Fruit fly (Drosophila melanogaster) whole organism, wandering third instar larva: ENCODE measurements around the gene RFeSP.

Experiments used
- Abd-B ChIP-seq: fragments of >200 bp; optimal IDR thresholded peaks from 2 replicates; lab custom pipeline; 2017; ENCODE audit warnings: missing biosample characterization, missing genetic modification characterization
- CG32264 ChIP-seq: fragments of 200-800 bp; sonication (Bioruptor generic); optimal IDR thresholded peaks from 2 replicates; lab custom pipeline; 2016; ENCODE audit warnings: missing biosample characterization, missing genetic modification characterization
- CrebA ChIP-seq: fragments of 200-800 bp; sonication (Bioruptor generic); optimal IDR thresholded peaks from 2 replicates; lab custom pipeline; 2016; ENCODE audit warnings: missing biosample characterization, mild to moderate bottlenecking, missing genetic modification characterization, borderline replicate concordance
- Dfd ChIP-seq: fragments of >200 bp; optimal IDR thresholded peaks from 2 replicates; lab custom pipeline; 2017; ENCODE audit warnings: missing biosample characterization, missing genetic modification characterization
- Dif ChIP-seq: fragments of 200-275, 200-300 bp; sonication (Bioruptor generic); optimal IDR thresholded peaks from 2 replicates; lab custom pipeline; 2018; ENCODE audit warnings: missing biosample characterization, missing genetic modification characterization; ENCODE audit not compliant: partially characterized antibody
- GATAd ChIP-seq: sonication (Bioruptor generic); optimal IDR thresholded peaks from 2 replicates; lab custom pipeline; 2016; ENCODE audit warnings: missing biosample characterization, missing genetic modification characterization
- HLH106 ChIP-seq: fragments of 200-800 bp; optimal IDR thresholded peaks from 3 replicates; lab custom pipeline; 2019; ENCODE audit warnings: missing biosample characterization, mild to moderate bottlenecking, missing genetic modification characterization, moderate library complexity
- Hnf4 ChIP-seq: fragments of 200-800 bp; sonication (Bioruptor generic); optimal IDR thresholded peaks from 2 replicates; lab custom pipeline; 2016; ENCODE audit warnings: missing biosample characterization, mild to moderate bottlenecking, missing genetic modification characterization
- Hr78 ChIP-seq: fragments of >200 bp; optimal IDR thresholded peaks from 2 replicates; lab custom pipeline; 2017; ENCODE audit warnings: missing biosample characterization, missing genetic modification characterization
- Mio ChIP-seq: sonication (Bioruptor generic); optimal IDR thresholded peaks from 2 replicates; lab custom pipeline; 2016; ENCODE audit warnings: missing biosample characterization, missing genetic modification characterization
- Myc ChIP-seq: fragments of >200 bp; optimal IDR thresholded peaks from 2 replicates; lab custom pipeline; 2017
- N ChIP-seq: fragments of >200 bp; optimal IDR thresholded peaks from 2 replicates; lab custom pipeline; 2018; ENCODE audit warnings: missing biosample characterization, missing external identifiers, missing genetic modification characterization
- Rel ChIP-seq, 2 experiments: fragments of 200-800 bp; sonication (Bioruptor generic) in 1 of 2; optimal IDR thresholded peaks; 2 replicates in 1 of 2; 3 replicates in 1 of 2; lab custom pipeline; 2016 to 2019; ENCODE audit warnings: mild to moderate bottlenecking in 2 of 2, missing biosample characterization in 2 of 2, missing genetic modification characterization in 2 of 2, moderate library complexity in 1 of 2
- Sp1 ChIP-seq: fragments of 200-800 bp; sonication (Bioruptor generic); optimal IDR thresholded peaks from 3 replicates; lab custom pipeline; 2019; ENCODE audit warnings: missing biosample characterization, mild to moderate bottlenecking, missing genetic modification characterization, moderate library complexity
- Vsx2 ChIP-seq: fragments of 200-300, 225-300 bp; sonication (Bioruptor generic); optimal IDR thresholded peaks from 2 replicates; lab custom pipeline; 2018; ENCODE audit warnings: missing biosample characterization, missing genetic modification characterization; ENCODE audit not compliant: partially characterized antibody
- br ChIP-seq: fragments of 200-800 bp; sonication (Bioruptor generic); optimal IDR thresholded peaks from 2 replicates; lab custom pipeline; 2016; ENCODE audit warnings: missing biosample characterization, missing genetic modification characterization
- dl ChIP-seq, 2 experiments: fragments of 175-275, 200-275 bp in 1 of 2; fragments of 200-275 bp in 1 of 2; sonication (Bioruptor generic); optimal IDR thresholded peaks; lab custom pipeline; 2018; ENCODE audit warnings: mild to moderate bottlenecking in 2 of 2, missing biosample characterization in 2 of 2, missing genetic modification characterization in 2 of 2, moderate library complexity in 2 of 2; ENCODE audit not compliant: partially characterized antibody in 2 of 2, insufficient read depth in 1 of 2
- ey ChIP-seq: fragments of 200-800 bp; sonication (Bioruptor generic); optimal IDR thresholded peaks from 2 replicates; lab custom pipeline; 2016; ENCODE audit warnings: missing biosample characterization, missing genetic modification characterization
- fru ChIP-seq: fragments of 200-800 bp; sonication (Bioruptor generic); optimal IDR thresholded peaks from 3 replicates; lab custom pipeline; 2016; ENCODE audit warnings: missing biosample characterization, mild to moderate bottlenecking, missing genetic modification characterization
- h ChIP-seq: fragments of 200-800 bp; sonication (Bioruptor generic); optimal IDR thresholded peaks from 3 replicates; lab custom pipeline; 2016; ENCODE audit warnings: missing biosample characterization, mild to moderate bottlenecking, missing genetic modification characterization
- jim ChIP-seq: fragments of 175-275, 200-325 bp; sonication (Bioruptor generic); optimal IDR thresholded peaks from 2 replicates; lab custom pipeline; 2016; ENCODE audit warnings: missing biosample characterization, mild to moderate bottlenecking, missing genetic modification characterization
- lola ChIP-seq: fragments of >200 bp; optimal IDR thresholded peaks from 2 replicates; lab custom pipeline; 2017; ENCODE audit warnings: missing biosample characterization, missing genetic modification characterization
- psq ChIP-seq: fragments of 200-800 bp; sonication (Bioruptor generic); optimal IDR thresholded peaks from 3 replicates; lab custom pipeline; 2017; ENCODE audit warnings: missing biosample characterization, mild to moderate bottlenecking, missing genetic modification characterization, moderate library complexity
- rgr ChIP-seq: fragments of 200-800 bp; sonication (Bioruptor generic); optimal IDR thresholded peaks from 3 replicates; lab custom pipeline; 2016; ENCODE audit warnings: missing biosample characterization, mild to moderate bottlenecking, missing genetic modification characterization
- sage ChIP-seq: fragments of 200-800 bp; sonication (Bioruptor generic); optimal IDR thresholded peaks from 2 replicates; lab custom pipeline; 2016; ENCODE audit warnings: missing biosample characterization, mild to moderate bottlenecking, missing genetic modification characterization
- sv ChIP-seq: fragments of 200-800 bp; sonication (Bioruptor generic); optimal IDR thresholded peaks from 3 replicates; lab custom pipeline; 2016; ENCODE audit warnings: missing biosample characterization, missing genetic modification characterization
- usp ChIP-seq: fragments of >200 bp; optimal IDR thresholded peaks from 2 replicates; lab custom pipeline; 2017; ENCODE audit warnings: missing biosample characterization, missing genetic modification characterization
- woc ChIP-seq: sonication (Bioruptor generic); optimal IDR thresholded peaks from 2 replicates; lab custom pipeline; 2016; ENCODE audit warnings: missing biosample characterization, mild to moderate bottlenecking, missing genetic modification characterization

RFeSP gene

dm6 chr2L:1638650-1639549 lies 24.9 kb upstream of the RFeSP start:
- TF ChIP-seq sv (GFP tag; lab: Kevin White, UChicago): peak; percentile 99
- no peak for TF ChIP-seq GATAd (GFP tag; lab: Kevin White, UChicago)

DNA sequence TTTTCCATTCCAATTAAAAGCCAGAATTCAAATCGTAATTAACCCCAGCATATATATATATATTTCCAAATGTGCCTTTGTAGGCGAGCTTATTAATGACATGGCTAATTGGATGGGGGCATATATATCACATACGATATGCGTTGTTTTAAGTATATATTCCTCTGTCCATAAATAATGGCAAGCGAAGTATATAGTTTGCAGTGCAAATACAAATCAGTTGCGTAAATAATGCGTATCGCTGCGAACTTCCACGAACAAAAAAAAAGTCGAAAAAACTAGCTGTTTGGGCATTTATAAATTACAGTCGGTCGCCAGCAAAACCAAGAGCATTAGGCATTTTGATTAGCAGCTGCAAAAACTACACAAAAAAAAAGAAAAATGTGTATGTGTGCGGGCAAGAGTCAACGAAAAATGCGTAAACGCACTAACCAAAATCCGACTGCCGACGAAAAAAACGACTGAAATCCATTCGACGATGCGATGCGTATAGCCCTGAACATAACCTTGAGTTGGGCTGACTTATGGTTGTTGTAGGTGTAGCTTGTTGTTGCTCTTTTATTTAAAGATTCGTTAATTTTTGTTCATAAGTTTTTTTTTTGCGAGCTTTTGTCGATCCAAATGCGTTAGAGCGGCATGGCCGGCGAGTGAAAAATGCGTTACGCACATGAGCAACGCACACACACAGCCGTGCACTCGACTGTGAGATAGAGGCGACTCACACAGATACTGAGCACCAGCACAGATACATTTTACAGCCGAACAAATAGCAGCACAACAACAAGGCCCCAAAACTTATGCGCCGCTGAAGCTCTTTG lies 24.1 kb upstream of the RFeSP start:
- no peak for TF ChIP-seq CG32264 (GFP tag; lab: Kevin White, UChicago)
- no peak for TF ChIP-seq jim (GFP tag; lab: Kevin White, UChicago)
- no peak for TF ChIP-seq woc (GFP tag; lab: Kevin White, UChicago)

dm6 chr2L:1637265-1637664 lies 23.3 kb upstream of the RFeSP start:
- TF ChIP-seq HLH106: no peak
- no peak for TF ChIP-seq fru (GFP tag; lab: Kevin White, UChicago)
- no peak for TF ChIP-seq usp
- no peak for TF ChIP-seq Mio
- TF ChIP-seq N (GFP tag; lab: Kevin White, UChicago): no peak
- no peak for TF ChIP-seq Dfd
- no peak for TF ChIP-seq Vsx2 (GFP tag; lab: Kevin White, UChicago)
- no peak for TF ChIP-seq rgr (GFP tag; lab: Kevin White, UChicago)
- TF ChIP-seq GATAd (GFP tag; lab: Kevin White, UChicago): no peak
- no peak for TF ChIP-seq lola
- TF ChIP-seq Hr78 (GFP tag; lab: Kevin White, UChicago): no peak
- no peak for TF ChIP-seq psq (GFP tag; lab: Kevin White, UChicago)
- TF ChIP-seq Rel (GFP tag; optimal IDR thresholded peaks at IDR 0.05; lab: Kevin White, UChicago): no peak
- TF ChIP-seq Rel (tag; optimal IDR thresholded peaks at IDR 0.05; lab: Kevin White, UChicago): no peak
- no peak for TF ChIP-seq CrebA (GFP tag; lab: Kevin White, UChicago)
- TF ChIP-seq jim (GFP tag; lab: Kevin White, UChicago): no peak
- TF ChIP-seq Dif: no peak
- no peak for TF ChIP-seq ey (GFP tag; lab: Kevin White, UChicago)
- no peak for TF ChIP-seq br (GFP tag; lab: Kevin White, UChicago)
- TF ChIP-seq Myc (lab: Kevin White, UChicago): no peak
- TF ChIP-seq Sp1 (GFP tag; lab: Kevin White, UChicago): no peak

DNA sequence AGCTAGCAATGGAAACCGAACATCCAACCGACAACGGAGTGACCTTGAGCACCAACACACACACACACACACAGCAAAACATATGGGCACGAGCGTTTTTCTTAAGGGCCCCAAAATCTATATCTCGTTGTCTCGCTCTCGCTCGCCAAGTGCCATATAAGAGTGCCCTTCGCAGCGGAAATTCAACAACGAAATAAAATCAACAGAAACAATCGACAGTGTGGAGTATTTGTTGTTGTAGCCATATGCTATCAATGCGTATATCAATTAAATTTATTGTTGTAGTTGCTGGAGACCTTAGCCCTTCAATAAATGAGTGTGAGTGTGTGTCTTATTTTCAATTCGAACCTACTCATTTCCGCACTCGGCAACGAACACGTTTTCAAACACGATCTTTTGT lies 22.6 kb upstream of the RFeSP start:
- TF ChIP-seq h (GFP tag; lab: Kevin White, UChicago) (no peak), Dif (no peak), Myc (lab: Kevin White, UChicago) (no peak), N (GFP tag; lab: Kevin White, UChicago) (no peak), jim (GFP tag; lab: Kevin White, UChicago) (no peak), Dfd (no peak), Sp1 (GFP tag; lab: Kevin White, UChicago) (no peak), rgr (GFP tag; lab: Kevin White, UChicago) (no peak), fru (GFP tag; lab: Kevin White, UChicago) (no peak), Abd-B (GFP tag; lab: Kevin White, UChicago) (no peak), lola (no peak), Hnf4 (GFP tag; lab: Kevin White, UChicago) (no peak), sage (GFP tag; lab: Kevin White, UChicago) (no peak)
- TF ChIP-seq, all 38 proteins: peak for 0

DNA sequence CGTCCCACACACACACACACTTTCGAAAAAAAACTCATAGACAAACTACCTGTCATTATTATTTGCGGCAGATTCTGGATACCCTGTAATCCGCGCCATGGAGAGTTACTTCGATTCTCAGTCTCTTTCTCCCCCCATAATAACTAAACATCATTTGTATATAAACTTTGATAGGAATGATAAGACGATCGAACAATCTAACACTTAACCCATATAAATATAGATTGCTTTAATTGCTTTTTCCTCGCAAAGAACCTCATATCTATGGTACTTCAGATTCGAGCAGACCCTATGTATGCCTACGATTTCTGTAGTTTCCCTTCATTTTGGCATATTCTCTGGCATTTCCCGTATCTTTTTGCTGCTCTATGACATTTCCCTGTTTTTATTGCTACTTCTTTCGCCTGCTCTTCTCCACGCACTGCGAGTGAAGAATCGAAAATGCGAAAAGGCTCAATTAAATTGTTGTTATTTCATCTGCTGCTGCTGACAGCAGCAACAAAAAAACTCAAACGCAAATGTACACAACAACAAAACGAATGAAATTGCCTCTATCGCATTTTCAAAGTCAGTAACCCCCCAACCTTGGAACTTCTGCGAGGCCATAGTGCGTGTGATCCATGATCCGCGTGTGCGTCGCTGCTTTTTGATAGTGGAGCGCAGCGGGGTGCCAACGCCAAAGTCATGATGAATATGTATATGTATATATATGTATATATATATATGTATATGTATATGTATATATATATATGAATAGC lies 20.3 kb upstream of the RFeSP start:
- TF ChIP-seq sv (GFP tag; lab: Kevin White, UChicago) (peak; percentile 73), lola (no peak), Dif (no peak), dl (GFP tag; optimal IDR thresholded peaks at IDR 0.05; lab: Kevin White, UChicago; ENCODE audit: insufficient read depth in 1 of 2, partially characterized antibody in 2 of 2) (no peak)
